Fruit fly (Drosophila melanogaster): Measurements from ENCODE around the gene CG15296.

Gene CG15296

dm6 chrX:10576993-10577392 lies 10.6 kb upstream of the CG15296 start:
- TF ChIP-seq CG32264 (GFP tag; optimal IDR thresholded peaks at IDR 0.05) (no peak), sv (GFP tag; optimal IDR thresholded peaks at IDR 0.05) (no peak), GATAd (GFP tag; optimal IDR thresholded peaks at IDR 0.05) (no peak), sage (GFP tag; optimal IDR thresholded peaks at IDR 0.05) (no peak), h (GFP tag; optimal IDR thresholded peaks at IDR 0.05) (no peak), psq (GFP tag; optimal IDR thresholded peaks at IDR 0.05) (no peak), dl (GFP tag; optimal IDR thresholded peaks at IDR 0.05; ENCODE audit: insufficient read depth in 1 of 2, partially characterized antibody in 2 of 2) (no peak), brk (GFP tag; optimal IDR thresholded peaks at IDR 0.05) (no peak), Myc (optimal IDR thresholded peaks at IDR 0.05) (no peak), usp (GFP tag; optimal IDR thresholded peaks at IDR 0.05) (no peak), Mio (GFP tag; optimal IDR thresholded peaks at IDR 0.05) (no peak), Rel (GFP tag; optimal IDR thresholded peaks at IDR 0.05) (no peak), Rel (tag; optimal IDR thresholded peaks at IDR 0.05) (no peak), Vsx2 (GFP tag; optimal IDR thresholded peaks at IDR 0.05; ENCODE audit: partially characterized antibody) (no peak), foxo (GFP tag; optimal IDR thresholded peaks at IDR 0.05) (no peak)

DNA sequence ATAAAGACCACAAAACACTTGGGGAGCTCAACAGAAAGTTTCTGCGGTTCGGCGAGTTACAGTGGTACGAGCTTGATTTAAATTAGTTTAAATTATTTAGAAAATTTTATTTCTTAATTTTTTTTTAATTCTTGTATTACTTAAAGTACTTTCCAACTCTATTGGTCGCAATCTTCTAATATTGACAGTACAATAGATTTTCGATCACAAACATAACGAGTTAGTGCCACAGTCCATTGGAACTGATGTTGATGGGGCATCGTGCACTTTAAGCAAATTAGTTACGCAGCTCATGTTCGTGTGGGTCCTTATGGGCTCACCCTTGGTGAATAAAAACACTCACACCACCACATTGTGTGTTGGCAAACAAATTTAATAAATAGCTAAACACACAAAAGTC lies 7.2 kb upstream of the CG15296 start:
- TF ChIP-seq Jra (GFP tag; optimal IDR thresholded peaks at IDR 0.05) (no peak), Abd-B (GFP tag; optimal IDR thresholded peaks at IDR 0.05) (no peak), rgr (GFP tag; optimal IDR thresholded peaks at IDR 0.05) (peak; percentile 14), sv (GFP tag; optimal IDR thresholded peaks at IDR 0.05) (peak; percentile 7), psq (GFP tag; optimal IDR thresholded peaks at IDR 0.05) (peak; percentile 5), CG32264 (GFP tag; optimal IDR thresholded peaks at IDR 0.05) (no peak), N (GFP tag; optimal IDR thresholded peaks at IDR 0.05) (no peak), fru (GFP tag; optimal IDR thresholded peaks at IDR 0.05) (peak; percentile 27), woc (GFP tag; optimal IDR thresholded peaks at IDR 0.05) (no peak), foxo (GFP tag; optimal IDR thresholded peaks at IDR 0.05) (peak in 1 of 2 experiments; percentile 5), h (GFP tag; optimal IDR thresholded peaks at IDR 0.05) (peak; percentile 18)

dm6 chrX:10570142-10570756 lies 3.9 kb upstream of the CG15296 start:
- TF ChIP-seq Myc (optimal IDR thresholded peaks at IDR 0.05) (no peak), CG9705 (GFP tag; optimal IDR thresholded peaks at IDR 0.05) (no peak), dmrt93B (GFP tag; optimal IDR thresholded peaks at IDR 0.05) (no peak), CG32264 (GFP tag; optimal IDR thresholded peaks at IDR 0.05) (no peak), sage (GFP tag; optimal IDR thresholded peaks at IDR 0.05) (no peak), dl (GFP tag; optimal IDR thresholded peaks at IDR 0.05; ENCODE audit: insufficient read depth in 1 of 2, partially characterized antibody in 2 of 2) (no peak), OdsH (GFP tag; optimal IDR thresholded peaks at IDR 0.05) (no peak), HLH106 (tag; optimal IDR thresholded peaks at IDR 0.05) (peak; percentile 38), Rel (GFP tag; optimal IDR thresholded peaks at IDR 0.05) (no peak), Rel (tag; optimal IDR thresholded peaks at IDR 0.05) (no peak), br (GFP tag; optimal IDR thresholded peaks at IDR 0.05) (peak; percentile 18), CrebA (GFP tag; optimal IDR thresholded peaks at IDR 0.05; ENCODE audit: borderline replicate concordance) (no peak), Dif (GFP tag; optimal IDR thresholded peaks at IDR 0.05; ENCODE audit: partially characterized antibody) (no peak), Hr83 (GFP tag; optimal IDR thresholded peaks at IDR 0.05; ENCODE audit: poor library complexity, severe bottlenecking) (no peak), foxo (GFP tag; optimal IDR thresholded peaks at IDR 0.05) (peak in 1 of 2 experiments; percentile 70), rgr (GFP tag; optimal IDR thresholded peaks at IDR 0.05) (peak; percentile 24), dsf (GFP tag; optimal IDR thresholded peaks at IDR 0.05; ENCODE audit: borderline replicate concordance) (no peak), Hnf4 (GFP tag; optimal IDR thresholded peaks at IDR 0.05) (no peak), woc (GFP tag; optimal IDR thresholded peaks at IDR 0.05) (peak; percentile 56), Jra (GFP tag; optimal IDR thresholded peaks at IDR 0.05) (no peak), usp (GFP tag; optimal IDR thresholded peaks at IDR 0.05) (no peak), psq (GFP tag; optimal IDR thresholded peaks at IDR 0.05) (peak; percentile 21), N (GFP tag; optimal IDR thresholded peaks at IDR 0.05) (no peak), Dfd (GFP tag; optimal IDR thresholded peaks at IDR 0.05) (no peak), pan (optimal IDR thresholded peaks at IDR 0.05) (no peak), h (GFP tag; optimal IDR thresholded peaks at IDR 0.05) (peak; percentile 50), sv (GFP tag; optimal IDR thresholded peaks at IDR 0.05) (peak; percentile 5), fru (GFP tag; optimal IDR thresholded peaks at IDR 0.05) (peak; percentile 75), lola (GFP tag; optimal IDR thresholded peaks at IDR 0.05) (no peak), brk (GFP tag; optimal IDR thresholded peaks at IDR 0.05) (no peak), Abd-B (GFP tag; optimal IDR thresholded peaks at IDR 0.05) (no peak), ey (GFP tag; optimal IDR thresholded peaks at IDR 0.05) (peak; percentile 51), Sp1 (GFP tag; optimal IDR thresholded peaks at IDR 0.05) (peak; percentile 28), Hr78 (GFP tag; optimal IDR thresholded peaks at IDR 0.05) (no peak), Vsx2 (GFP tag; optimal IDR thresholded peaks at IDR 0.05; ENCODE audit: partially characterized antibody) (no peak), GATAd (GFP tag; optimal IDR thresholded peaks at IDR 0.05) (no peak), tai (GFP tag; optimal IDR thresholded peaks at IDR 0.05) (no peak), jim (GFP tag; optimal IDR thresholded peaks at IDR 0.05) (no peak), Mio (GFP tag; optimal IDR thresholded peaks at IDR 0.05) (no peak)

All from whole organism, wandering third instar larva.